Fruit fly (Drosophila melanogaster) whole organism, wandering third instar larva: ENCODE data around the gene CG4653.

ENCODE experiments used
- Abd-B ChIP-seq: fragments of >200 bp; optimal IDR thresholded peaks from 2 replicates; lab custom pipeline; 2017; ENCODE audit warnings: missing biosample characterization, missing genetic modification characterization
- CG32264 ChIP-seq: fragments of 200-800 bp; sonication (Bioruptor generic); optimal IDR thresholded peaks from 2 replicates; lab custom pipeline; 2016; ENCODE audit warnings: missing biosample characterization, missing genetic modification characterization
- CG9705 ChIP-seq: fragments of 200-800 bp; sonication (Bioruptor generic); optimal IDR thresholded peaks from 2 replicates; lab custom pipeline; 2018; ENCODE audit warnings: missing biosample characterization, mild to moderate bottlenecking, missing genetic modification characterization
- CrebA ChIP-seq: fragments of 200-800 bp; sonication (Bioruptor generic); optimal IDR thresholded peaks from 2 replicates; lab custom pipeline; 2016; ENCODE audit warnings: missing biosample characterization, mild to moderate bottlenecking, missing genetic modification characterization, borderline replicate concordance
- Dfd ChIP-seq: fragments of >200 bp; optimal IDR thresholded peaks from 2 replicates; lab custom pipeline; 2017; ENCODE audit warnings: missing biosample characterization, missing genetic modification characterization
- Dif ChIP-seq: fragments of 200-275, 200-300 bp; sonication (Bioruptor generic); optimal IDR thresholded peaks from 2 replicates; lab custom pipeline; 2018; ENCODE audit warnings: missing biosample characterization, missing genetic modification characterization; ENCODE audit not compliant: partially characterized antibody
- GATAd ChIP-seq: sonication (Bioruptor generic); optimal IDR thresholded peaks from 2 replicates; lab custom pipeline; 2016; ENCODE audit warnings: missing biosample characterization, missing genetic modification characterization
- HLH106 ChIP-seq: fragments of 200-800 bp; optimal IDR thresholded peaks from 3 replicates; lab custom pipeline; 2019; ENCODE audit warnings: missing biosample characterization, mild to moderate bottlenecking, missing genetic modification characterization, moderate library complexity
- Hnf4 ChIP-seq: fragments of 200-800 bp; sonication (Bioruptor generic); optimal IDR thresholded peaks from 2 replicates; lab custom pipeline; 2016; ENCODE audit warnings: missing biosample characterization, mild to moderate bottlenecking, missing genetic modification characterization
- Hr78 ChIP-seq: fragments of >200 bp; optimal IDR thresholded peaks from 2 replicates; lab custom pipeline; 2017; ENCODE audit warnings: missing biosample characterization, missing genetic modification characterization
- Hr83 ChIP-seq: fragments of 200-300 bp; sonication (Bioruptor generic); optimal IDR thresholded peaks from 2 replicates; lab custom pipeline; 2016; ENCODE audit warnings: missing biosample characterization, mild to moderate bottlenecking, missing genetic modification characterization, moderate library complexity; ENCODE audit not compliant: poor library complexity, severe bottlenecking
- Jra ChIP-seq: sonication (Bioruptor generic); optimal IDR thresholded peaks from 2 replicates; lab custom pipeline; 2016; ENCODE audit warnings: missing biosample characterization, missing genetic modification characterization
- Mio ChIP-seq: sonication (Bioruptor generic); optimal IDR thresholded peaks from 2 replicates; lab custom pipeline; 2016; ENCODE audit warnings: missing biosample characterization, missing genetic modification characterization
- Myc ChIP-seq: fragments of >200 bp; optimal IDR thresholded peaks from 2 replicates; lab custom pipeline; 2017
- N ChIP-seq: fragments of >200 bp; optimal IDR thresholded peaks from 2 replicates; lab custom pipeline; 2018; ENCODE audit warnings: missing biosample characterization, missing external identifiers, missing genetic modification characterization
- OdsH ChIP-seq: fragments of 200-800 bp; sonication (Bioruptor generic); optimal IDR thresholded peaks from 2 replicates; lab custom pipeline; 2016; ENCODE audit warnings: missing biosample characterization, mild to moderate bottlenecking, missing genetic modification characterization
- Rel ChIP-seq, 2 experiments: fragments of 200-800 bp; sonication (Bioruptor generic) in 1 of 2; optimal IDR thresholded peaks; 2 replicates in 1 of 2; 3 replicates in 1 of 2; lab custom pipeline; 2016 to 2019; ENCODE audit warnings: mild to moderate bottlenecking in 2 of 2, missing biosample characterization in 2 of 2, missing genetic modification characterization in 2 of 2, moderate library complexity in 1 of 2
- Sp1 ChIP-seq: fragments of 200-800 bp; sonication (Bioruptor generic); optimal IDR thresholded peaks from 3 replicates; lab custom pipeline; 2019; ENCODE audit warnings: missing biosample characterization, mild to moderate bottlenecking, missing genetic modification characterization, moderate library complexity
- Vsx2 ChIP-seq: fragments of 200-300, 225-300 bp; sonication (Bioruptor generic); optimal IDR thresholded peaks from 2 replicates; lab custom pipeline; 2018; ENCODE audit warnings: missing biosample characterization, missing genetic modification characterization; ENCODE audit not compliant: partially characterized antibody
- br ChIP-seq: fragments of 200-800 bp; sonication (Bioruptor generic); optimal IDR thresholded peaks from 2 replicates; lab custom pipeline; 2016; ENCODE audit warnings: missing biosample characterization, missing genetic modification characterization
- brk ChIP-seq: fragments of 200-800 bp; sonication (Bioruptor generic); optimal IDR thresholded peaks from 2 replicates; lab custom pipeline; 2016; ENCODE audit warnings: missing biosample characterization, mild to moderate bottlenecking, missing genetic modification characterization
- dl ChIP-seq, 2 experiments: fragments of 175-275, 200-275 bp in 1 of 2; fragments of 200-275 bp in 1 of 2; sonication (Bioruptor generic); optimal IDR thresholded peaks; lab custom pipeline; 2018; ENCODE audit warnings: mild to moderate bottlenecking in 2 of 2, missing biosample characterization in 2 of 2, missing genetic modification characterization in 2 of 2, moderate library complexity in 2 of 2; ENCODE audit not compliant: partially characterized antibody in 2 of 2, insufficient read depth in 1 of 2
- dmrt93B ChIP-seq: fragments of 200-800 bp; sonication (Bioruptor generic); optimal IDR thresholded peaks from 2 replicates; lab custom pipeline; 2018; ENCODE audit warnings: missing biosample characterization, mild to moderate bottlenecking, missing genetic modification characterization
- dsf ChIP-seq: sonication (Bioruptor generic); optimal IDR thresholded peaks from 2 replicates; lab custom pipeline; 2016; ENCODE audit warnings: missing biosample characterization, missing genetic modification characterization, borderline replicate concordance
- ey ChIP-seq: fragments of 200-800 bp; sonication (Bioruptor generic); optimal IDR thresholded peaks from 2 replicates; lab custom pipeline; 2016; ENCODE audit warnings: missing biosample characterization, missing genetic modification characterization
- foxo ChIP-seq, 2 experiments: fragments of 200-800 bp; sonication (Bioruptor generic); optimal IDR thresholded peaks; 2 replicates in 1 of 2; 3 replicates in 1 of 2; lab custom pipeline; 2016 to 2017; ENCODE audit warnings: missing biosample characterization in 2 of 2, missing genetic modification characterization in 2 of 2
- fru ChIP-seq: fragments of 200-800 bp; sonication (Bioruptor generic); optimal IDR thresholded peaks from 3 replicates; lab custom pipeline; 2016; ENCODE audit warnings: missing biosample characterization, mild to moderate bottlenecking, missing genetic modification characterization
- h ChIP-seq: fragments of 200-800 bp; sonication (Bioruptor generic); optimal IDR thresholded peaks from 3 replicates; lab custom pipeline; 2016; ENCODE audit warnings: missing biosample characterization, mild to moderate bottlenecking, missing genetic modification characterization
- jim ChIP-seq: fragments of 175-275, 200-325 bp; sonication (Bioruptor generic); optimal IDR thresholded peaks from 2 replicates; lab custom pipeline; 2016; ENCODE audit warnings: missing biosample characterization, mild to moderate bottlenecking, missing genetic modification characterization
- lola ChIP-seq: fragments of >200 bp; optimal IDR thresholded peaks from 2 replicates; lab custom pipeline; 2017; ENCODE audit warnings: missing biosample characterization, missing genetic modification characterization
- pan ChIP-seq: fragments of >200 bp; optimal IDR thresholded peaks from 2 replicates; lab custom pipeline; 2017
- psq ChIP-seq: fragments of 200-800 bp; sonication (Bioruptor generic); optimal IDR thresholded peaks from 3 replicates; lab custom pipeline; 2017; ENCODE audit warnings: missing biosample characterization, mild to moderate bottlenecking, missing genetic modification characterization, moderate library complexity
- rgr ChIP-seq: fragments of 200-800 bp; sonication (Bioruptor generic); optimal IDR thresholded peaks from 3 replicates; lab custom pipeline; 2016; ENCODE audit warnings: missing biosample characterization, mild to moderate bottlenecking, missing genetic modification characterization
- sage ChIP-seq: fragments of 200-800 bp; sonication (Bioruptor generic); optimal IDR thresholded peaks from 2 replicates; lab custom pipeline; 2016; ENCODE audit warnings: missing biosample characterization, mild to moderate bottlenecking, missing genetic modification characterization
- sv ChIP-seq: fragments of 200-800 bp; sonication (Bioruptor generic); optimal IDR thresholded peaks from 3 replicates; lab custom pipeline; 2016; ENCODE audit warnings: missing biosample characterization, missing genetic modification characterization
- tai ChIP-seq: sonication (Bioruptor generic); optimal IDR thresholded peaks from 2 replicates; lab custom pipeline; 2016; ENCODE audit warnings: missing biosample characterization, missing genetic modification characterization
- usp ChIP-seq: fragments of >200 bp; optimal IDR thresholded peaks from 2 replicates; lab custom pipeline; 2017; ENCODE audit warnings: missing biosample characterization, missing genetic modification characterization
- woc ChIP-seq: sonication (Bioruptor generic); optimal IDR thresholded peaks from 2 replicates; lab custom pipeline; 2016; ENCODE audit warnings: missing biosample characterization, mild to moderate bottlenecking, missing genetic modification characterization

Gene CG4653

DNA sequence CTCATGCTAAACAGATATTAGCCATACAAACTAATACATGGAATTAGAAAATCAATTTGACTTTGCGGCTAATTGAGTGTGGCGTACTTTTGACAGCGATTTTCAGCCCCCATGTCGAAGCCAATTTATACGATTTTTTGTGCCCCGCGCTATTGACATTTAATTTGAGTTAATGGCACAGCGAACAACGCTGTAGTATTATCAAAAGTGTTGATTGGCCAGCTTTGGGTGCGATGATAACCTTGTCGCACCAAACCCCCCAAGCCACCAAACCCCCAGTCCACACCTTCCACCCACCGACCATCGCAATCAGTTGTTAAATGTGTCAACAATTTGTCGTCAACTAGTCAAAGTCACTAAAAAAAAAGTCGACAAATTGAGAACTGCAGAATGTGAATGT is 45.4 kb downstream of the CG4653 start:
- no peak for TF ChIP-seq br (GFP tag; lab: Kevin White, UChicago)
- TF ChIP-seq CrebA (GFP tag; lab: Kevin White, UChicago), result no peak
- TF ChIP-seq sv (GFP tag; lab: Kevin White, UChicago), result no peak
- no peak for TF ChIP-seq Hnf4 (GFP tag; lab: Kevin White, UChicago)
- TF ChIP-seq lola, result no peak
- no peak for TF ChIP-seq Vsx2 (GFP tag; lab: Kevin White, UChicago)
- TF ChIP-seq Hr83, result no peak
- TF ChIP-seq dsf (GFP tag; lab: Kevin White, UChicago), result no peak
- no peak for TF ChIP-seq CG32264 (GFP tag; lab: Kevin White, UChicago)
- TF ChIP-seq, all 38 proteins: peak for 0

DNA sequence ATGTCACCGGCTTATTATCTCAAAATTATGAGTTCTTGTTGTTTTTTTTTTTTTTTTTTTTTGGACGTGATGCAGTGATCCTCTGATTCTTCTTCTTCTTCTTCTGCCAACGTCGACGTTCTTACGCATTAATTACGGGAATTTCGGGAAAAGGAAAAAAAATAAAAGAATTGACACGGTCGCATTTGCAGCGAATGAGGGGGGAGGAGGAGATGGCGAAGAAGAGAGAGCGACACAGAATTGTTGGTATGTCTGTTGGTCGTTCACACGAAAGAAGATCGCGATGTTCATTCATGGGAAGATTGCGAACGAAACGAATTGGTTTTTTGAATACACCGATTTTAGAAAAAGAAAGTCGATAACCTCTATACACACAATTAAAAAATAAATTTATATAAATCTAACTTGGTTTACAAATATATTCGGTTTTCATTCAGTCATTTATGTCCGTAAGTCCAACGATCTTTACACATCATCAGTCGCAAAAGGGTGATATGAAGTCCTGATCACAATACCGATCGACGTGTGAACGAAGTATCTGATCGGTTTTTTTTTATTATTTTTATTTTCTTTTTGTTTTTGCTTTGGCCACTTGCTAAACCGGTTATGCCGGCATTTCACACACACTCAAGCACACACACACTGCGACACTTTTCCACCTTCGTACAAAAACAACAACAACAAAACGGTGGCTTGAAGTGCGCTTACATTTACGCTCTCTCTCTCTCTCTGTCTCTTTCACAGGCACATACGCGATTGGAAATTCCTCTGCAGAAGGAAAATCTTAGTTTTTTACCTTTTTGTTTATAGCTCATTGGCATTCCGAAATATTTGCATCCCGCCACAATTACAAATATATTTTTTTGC is 47.1 kb downstream of the CG4653 start:
- TF ChIP-seq br (GFP tag; lab: Kevin White, UChicago) (peak; percentile 70), CG9705 (GFP tag; lab: Kevin White, UChicago) (peak; percentile 81), usp (no peak), CG32264 (GFP tag; lab: Kevin White, UChicago) (peak; percentile 11), psq (peak; percentile 86), Dif (GFP tag; lab: Kevin White, UChicago) (peak; percentile 26), Dfd (GFP tag; lab: Kevin White, UChicago) (no peak), rgr (GFP tag; lab: Kevin White, UChicago) (peak; percentile 73), CrebA (GFP tag; lab: Kevin White, UChicago) (peak; percentile 52), Hnf4 (GFP tag; lab: Kevin White, UChicago) (peak; percentile 62), sv (GFP tag; lab: Kevin White, UChicago) (peak; percentile 54), jim (GFP tag; lab: Kevin White, UChicago) (peak; percentile 94), Jra (GFP tag; lab: Kevin White, UChicago) (peak; percentile 13), Hr78 (GFP tag; lab: Kevin White, UChicago) (no peak), Abd-B (no peak), brk (GFP tag; lab: Kevin White, UChicago) (peak; percentile 55), OdsH (GFP tag; lab: Kevin White, UChicago) (peak; percentile 78), Rel (GFP tag; optimal IDR thresholded peaks at IDR 0.05; lab: Kevin White, UChicago) (peak; percentile 80), Rel (tag; optimal IDR thresholded peaks at IDR 0.05; lab: Kevin White, UChicago) (peak; percentile 68), woc (GFP tag; lab: Kevin White, UChicago) (peak; percentile 83), N (GFP tag; lab: Kevin White, UChicago) (no peak), tai (GFP tag; lab: Kevin White, UChicago) (no peak), Sp1 (GFP tag; lab: Kevin White, UChicago) (peak; percentile 96), Vsx2 (GFP tag; lab: Kevin White, UChicago) (peak; percentile 63), foxo (GFP tag; optimal IDR thresholded peaks at IDR 0.05; lab: Kevin White, UChicago) (peak in 1 of 2 experiments; percentile 77), dmrt93B (GFP tag; lab: Kevin White, UChicago) (peak; percentile 76), ey (peak; percentile 67), Myc (lab: Kevin White, UChicago) (no peak), Hr83 (peak; percentile 28), Mio (GFP tag; lab: Kevin White, UChicago) (no peak), lola (no peak), dsf (GFP tag; lab: Kevin White, UChicago) (peak; percentile 1), h (GFP tag; lab: Kevin White, UChicago) (peak; percentile 85), dl (GFP tag; optimal IDR thresholded peaks at IDR 0.05; lab: Kevin White, UChicago; ENCODE audit: insufficient read depth in 1 of 2, partially characterized antibody in 2 of 2) (peak in 1 of 2 experiments; percentile 18), fru (peak; percentile 85), HLH106 (tag; lab: Kevin White, UChicago) (peak; percentile 88), sage (GFP tag; lab: Kevin White, UChicago) (peak; percentile 65), GATAd (GFP tag; lab: Kevin White, UChicago) (no peak), pan (lab: Kevin White, UChicago) (no peak)
